Worm (Caenorhabditis elegans): ENCODE measurements around the gene W03C9.2.

DNA sequence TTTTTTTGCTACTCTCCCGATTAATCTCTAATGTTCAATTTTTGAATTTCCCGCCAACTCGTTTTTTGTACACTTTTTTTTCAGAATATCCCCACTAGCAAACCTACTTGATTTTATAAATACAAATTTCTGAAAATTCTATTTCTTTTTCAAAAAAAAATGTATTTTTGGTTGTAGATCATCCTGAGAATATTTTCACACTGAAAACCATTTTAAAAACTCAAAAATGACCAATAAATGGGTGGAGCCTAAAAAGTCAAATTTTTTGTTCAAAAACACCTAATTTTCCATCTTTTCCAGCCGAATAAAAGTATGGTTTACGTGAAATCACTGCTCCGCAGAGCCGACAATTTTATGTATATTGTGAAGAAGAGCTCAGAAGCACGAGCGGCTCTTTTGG, 26.6 kb downstream of the W03C9.2 start, which contains the start of gene Y17G7B.3:
- TF ChIP-seq pqm-1 (tag; optimal IDR thresholded peaks at IDR 0.05), result no peak
- TF ChIP-seq tbx-2 (tag; optimal IDR thresholded peaks at IDR 0.05), result no peak
- TF ChIP-seq nhr-232 (tag; optimal IDR thresholded peaks at IDR 0.05), result no peak
- no peak for TF ChIP-seq sox-4 (tag; optimal IDR thresholded peaks at IDR 0.05)
- TF ChIP-seq lin-11 (tag; optimal IDR thresholded peaks at IDR 0.05), result no peak
- TF ChIP-seq F13H6.1 (tag; optimal IDR thresholded peaks at IDR 0.05), result no peak
- TF ChIP-seq pha-4 (tag; optimal IDR thresholded peaks at IDR 0.05), result no peak
- no peak for TF ChIP-seq fkh-10 (GFP tag; optimal IDR thresholded peaks at IDR 0.05)
- no peak for TF ChIP-seq elt-2 (tag; optimal IDR thresholded peaks at IDR 0.05)
- no peak for TF ChIP-seq ceh-2 (tag; optimal IDR thresholded peaks at IDR 0.05)
- no peak for TF ChIP-seq ceh-31 (tag; optimal IDR thresholded peaks at IDR 0.05)
- no peak for TF ChIP-seq fkh-6 (tag; optimal IDR thresholded peaks at IDR 0.05)
- no peak for TF ChIP-seq unc-86 (tag; optimal IDR thresholded peaks at IDR 0.05)
- TF ChIP-seq elt-4 (tag; optimal IDR thresholded peaks at IDR 0.05), result no peak
